Fruit fly (Drosophila melanogaster): ENCODE measurements around the gene CYLD.
A peak's percentile ranks its signal among the peaks of the same experiment; 100 is the strongest.

The CYLD gene

DNA sequence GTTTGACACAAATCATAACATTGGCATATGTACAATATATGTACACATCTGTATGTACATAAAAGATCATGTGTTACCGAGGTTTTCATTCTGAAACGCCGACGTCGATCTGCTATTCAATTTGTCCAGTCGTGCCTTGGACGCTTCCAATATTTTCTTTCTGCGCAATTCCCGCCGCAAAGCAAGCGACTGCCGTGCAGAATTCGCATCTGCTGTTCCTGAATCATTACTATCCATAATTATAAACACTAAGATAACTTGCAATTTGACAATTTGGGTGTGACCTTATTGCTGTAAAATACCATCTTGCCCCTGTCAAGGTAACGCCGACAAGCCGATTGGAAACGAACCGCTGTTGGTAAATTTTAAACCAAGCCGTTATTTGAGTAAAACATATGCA is 12.2 kb upstream of the CYLD start (continued):
- peak; percentile 38 for TF ChIP-seq Ets97D (GFP tag; optimal IDR thresholded peaks at IDR 0.05)
- TF ChIP-seq amos (GFP tag; IDR thresholded peaks at IDR 0.05; ENCODE audit: partially characterized antibody) = peak; percentile 27; the same call in 1 of the 2 replicates

DNA sequence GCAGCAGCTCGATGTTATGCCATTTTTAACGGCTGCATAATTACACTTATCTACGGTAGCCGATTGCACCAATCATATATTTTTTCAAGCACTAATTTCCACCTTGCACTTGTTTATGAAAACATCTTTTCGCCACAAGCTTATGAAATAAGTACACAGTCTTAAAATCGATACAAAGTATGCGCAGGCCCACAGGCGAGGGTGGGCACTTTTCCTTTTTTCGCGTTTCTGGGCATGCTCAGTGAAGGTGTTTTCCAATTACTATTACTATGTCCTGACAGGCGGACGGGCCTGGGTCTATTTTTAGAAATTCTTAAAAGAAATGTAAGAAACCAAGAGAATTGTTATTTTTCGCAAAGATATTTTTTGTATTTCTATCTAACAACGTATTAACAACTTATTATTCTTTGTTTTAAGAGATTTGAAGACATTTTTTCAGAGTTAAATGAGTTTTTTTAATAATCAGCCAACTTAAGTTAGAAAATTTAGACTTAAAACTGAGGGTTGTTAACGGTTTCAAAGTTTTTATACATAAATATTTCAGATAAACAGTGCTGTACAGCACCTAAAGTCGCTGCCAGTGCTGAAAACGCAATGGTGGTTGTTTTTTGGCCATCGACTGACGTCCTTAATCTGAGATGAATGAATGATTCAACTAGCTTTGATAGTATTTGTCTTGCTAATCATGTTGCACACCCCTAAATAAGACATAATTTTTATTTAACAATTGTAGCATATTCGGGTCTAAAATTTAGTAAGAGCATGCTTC is 11.2 kb upstream of the CYLD start, which contains the start of gene Cdk5alpha:
TSS of gene Cdk5alpha (minus strand) at position 343 of the 769 bp plus-strand sequence.
- TF ChIP-seq schlank (tag; optimal IDR thresholded peaks at IDR 0.05) (no peak), Hr78 (GFP tag; optimal IDR thresholded peaks at IDR 0.05) (no peak), Nf-YB (GFP tag; optimal IDR thresholded peaks at IDR 0.05) (no peak), pum (GFP tag; optimal IDR thresholded peaks at IDR 0.05) (no peak), Oaz (GFP tag; IDR thresholded peaks at IDR 0.05) (no peak), CG8478 (optimal IDR thresholded peaks at IDR 0.05) (no peak), Ets65A (GFP tag) (peak; percentile 79), CG11504 (tag; optimal IDR thresholded peaks at IDR 0.05) (no peak), tup (GFP tag; optimal IDR thresholded peaks at IDR 0.05) (no peak), grn (GFP tag; optimal IDR thresholded peaks at IDR 0.05) (peak; percentile 24), CG12942 (GFP tag; optimal IDR thresholded peaks at IDR 0.05) (no peak), jigr1 (GFP tag; IDR thresholded peaks at IDR 0.05) (no peak), seq (GFP tag; IDR thresholded peaks at IDR 0.05) (peak; percentile 85), zfh1 (GFP tag; IDR thresholded peaks at IDR 0.05) (no peak), CG15601 (tag; optimal IDR thresholded peaks at IDR 0.05) (peak; percentile 26), klu (GFP tag; IDR thresholded peaks at IDR 0.05) (no peak), Opbp (GFP tag; IDR thresholded peaks at IDR 0.05; ENCODE audit: partially characterized antibody) (no peak), fu2 (GFP tag; optimal IDR thresholded peaks at IDR 0.05) (no peak), CG18599 (GFP tag; optimal IDR thresholded peaks at IDR 0.05) (no peak), zen (tag; optimal IDR thresholded peaks at IDR 0.05) (no peak), CG3847 (GFP tag; IDR thresholded peaks at IDR 0.05) (no peak), Med (GFP tag) (peak; percentile 79), CG12219 (GFP tag; optimal IDR thresholded peaks at IDR 0.05) (no peak), CG17328 (GFP tag; IDR thresholded peaks at IDR 0.05) (no peak), D19A (tag; optimal IDR thresholded peaks at IDR 0.05) (no peak), CG10979 (tag; optimal IDR thresholded peaks at IDR 0.05) (no peak), Sry-β (GFP tag; optimal IDR thresholded peaks at IDR 0.05) (no peak), CG7928 (GFP tag; optimal IDR thresholded peaks at IDR 0.05) (no peak), unc-4 (GFP tag; IDR thresholded peaks at IDR 0.05; ENCODE audit: partially characterized antibody) (no peak), kay (GFP tag; optimal IDR thresholded peaks at IDR 0.05) (no peak), Sox102F (GFP tag; optimal IDR thresholded peaks at IDR 0.05) (no peak), CG13424 (tag; optimal IDR thresholded peaks at IDR 0.05) (no peak), CG12744 (GFP tag; optimal IDR thresholded peaks at IDR 0.05) (no peak), CG10654 (GFP tag; optimal IDR thresholded peaks at IDR 0.05) (no peak), Dref (GFP tag; IDR thresholded peaks at IDR 0.05) (no peak), CG3995 (GFP tag; optimal IDR thresholded peaks at IDR 0.05) (no peak), CG17612 (GFP tag; IDR thresholded peaks at IDR 0.05) (no peak), CG4328 (GFP tag; optimal IDR thresholded peaks at IDR 0.05) (no peak), CG11560 (tag; IDR thresholded peaks at IDR 0.05) (no peak), en (GFP tag; optimal IDR thresholded peaks at IDR 0.05) (no peak), CG6813 (GFP tag; optimal IDR thresholded peaks at IDR 0.05) (no peak), mld (GFP tag; IDR thresholded peaks at IDR 0.05; ENCODE audit: partially characterized antibody) (no peak), grau (tag; optimal IDR thresholded peaks at IDR 0.05) (no peak), nerfin-1 (tag; optimal IDR thresholded peaks at IDR 0.05) (peak; percentile 22), slp2 (GFP tag; optimal IDR thresholded peaks at IDR 0.05) (no peak), Myb (GFP tag; optimal IDR thresholded peaks at IDR 0.05) (peak; percentile 41)
